Fruit fly (Drosophila melanogaster): ENCODE measurements around the gene SLIRP1.

Gene SLIRP1

dm6 chrX:21367363-21368072 is 48.4 kb upstream of the SLIRP1 start (continued):
- TF ChIP-seq btn (GFP tag; optimal IDR thresholded peaks at IDR 0.05) (peak; percentile 86), CG33557 (GFP tag; optimal IDR thresholded peaks at IDR 0.05) (peak; percentile 95), CG10209 (GFP tag; optimal IDR thresholded peaks at IDR 0.05) (peak; percentile 98), yki (optimal IDR thresholded peaks at IDR 0.05) (no peak), fd96Cb (tag; optimal IDR thresholded peaks at IDR 0.05) (peak; percentile 98), Trl (optimal IDR thresholded peaks at IDR 0.05) (peak in 1 of 2 experiments; percentile 9), Trl (GFP tag; optimal IDR thresholded peaks at IDR 0.05) (peak; percentile 94), Aef1 (GFP tag; IDR thresholded peaks at IDR 0.05) (peak; percentile 96), CG15073 (GFP tag; optimal IDR thresholded peaks at IDR 0.05) (peak; percentile 85), CG4730 (GFP tag; IDR thresholded peaks at IDR 0.05) (peak; percentile 93), salm (tag; optimal IDR thresholded peaks at IDR 0.05) (peak; percentile 97), ERR (GFP tag; optimal IDR thresholded peaks at IDR 0.05) (peak; percentile 90), ci (GFP tag; IDR thresholded peaks at IDR 0.05) (peak; percentile 95), CG3407 (GFP tag; optimal IDR thresholded peaks at IDR 0.05) (peak; percentile 95), pita (GFP tag; optimal IDR thresholded peaks at IDR 0.05) (no peak), Fer3 (tag; optimal IDR thresholded peaks at IDR 0.05) (peak; percentile 98), unpg (GFP tag; optimal IDR thresholded peaks at IDR 0.05) (peak; percentile 98), CG10543 (GFP tag; optimal IDR thresholded peaks at IDR 0.05) (peak; percentile 99), maf-S (GFP tag; optimal IDR thresholded peaks at IDR 0.05) (peak; percentile 95), CG12769 (tag; optimal IDR thresholded peaks at IDR 0.05) (peak; percentile 95), org-1 (GFP tag; optimal IDR thresholded peaks at IDR 0.05) (peak; percentile 98), Dip2 (GFP tag; IDR thresholded peaks at IDR 0.05) (peak; percentile 71), ara (GFP tag; IDR thresholded peaks at IDR 0.05) (peak; percentile 94), bigmax (GFP tag; optimal IDR thresholded peaks at IDR 0.05) (peak; percentile 29), ind (GFP tag; optimal IDR thresholded peaks at IDR 0.05) (peak; percentile 97), C15 (GFP tag; IDR thresholded peaks at IDR 0.05) (peak; percentile 89), CG2712 (tag; optimal IDR thresholded peaks at IDR 0.05) (peak; percentile 97), nau (GFP tag; optimal IDR thresholded peaks at IDR 0.05) (peak; percentile 96), sna (GFP tag; IDR thresholded peaks at IDR 0.05; ENCODE audit: partially characterized antibody) (no peak), Poxn (GFP tag; IDR thresholded peaks at IDR 0.05) (peak; percentile 82), CG12236 (GFP tag; optimal IDR thresholded peaks at IDR 0.05) (peak; percentile 92), CG9797 (GFP tag; optimal IDR thresholded peaks at IDR 0.05) (peak; percentile 56), Sin3A (optimal IDR thresholded peaks at IDR 0.05) (no peak), CG7745 (tag; optimal IDR thresholded peaks at IDR 0.05) (peak; percentile 5), CG17802 (tag; optimal IDR thresholded peaks at IDR 0.05) (peak; percentile 88), CG14965 (GFP tag; optimal IDR thresholded peaks at IDR 0.05; ENCODE audit: borderline replicate concordance) (peak; percentile 59), Myb (GFP tag; optimal IDR thresholded peaks at IDR 0.05) (peak; percentile 83), Lim3 (GFP tag; IDR thresholded peaks at IDR 0.05) (peak; percentile 90), CG4617 (GFP tag; optimal IDR thresholded peaks at IDR 0.05; ENCODE audit: borderline replicate concordance) (peak; percentile 95), fd3F (GFP tag; optimal IDR thresholded peaks at IDR 0.05) (peak; percentile 97), pum (GFP tag; optimal IDR thresholded peaks at IDR 0.05) (peak; percentile 92), Side (GFP tag; optimal IDR thresholded peaks at IDR 0.05) (peak; percentile 95), dm (GFP tag; optimal IDR thresholded peaks at IDR 0.05) (peak; percentile 87), sug (tag; optimal IDR thresholded peaks at IDR 0.05) (peak; percentile 97), tup (GFP tag; optimal IDR thresholded peaks at IDR 0.05) (peak; percentile 83), CG11696 (GFP tag; IDR thresholded peaks at IDR 0.05) (peak; percentile 90), CG9817 (tag; optimal IDR thresholded peaks at IDR 0.05) (peak; percentile 98), CG11504 (tag; optimal IDR thresholded peaks at IDR 0.05) (peak; percentile 98), CG13775 (GFP tag; optimal IDR thresholded peaks at IDR 0.05) (peak; percentile 98), slou (GFP tag; optimal IDR thresholded peaks at IDR 0.05) (peak; percentile 95)

Measured in whole organism, embryonic.